Fruit fly (Drosophila melanogaster) whole organism, pupa: ENCODE measurements around the gene CG42613.

Experiments
- CG10348 ChIP-seq: fragments of 200-800 bp; sonication (Bioruptor generic); IDR thresholded peaks from 2 replicates; pipeline ENCODE4 v1.3.6; 2022; ENCODE audit warnings: missing biosample characterization, missing genetic modification characterization
- CG12605 ChIP-seq: fragments of 200-800 bp; sonication (Bioruptor generic); IDR thresholded peaks from 2 replicates; pipeline ENCODE4 v1.3.6; 2022; ENCODE audit warnings: missing biosample characterization, missing genetic modification characterization
- CG13204 ChIP-seq: fragments of 200-800 bp; sonication (Bioruptor generic); optimal IDR thresholded peaks from 2 replicates; lab custom pipeline; 2018; ENCODE audit warnings: missing biosample characterization, mild to moderate bottlenecking, missing genetic modification characterization, moderate library complexity
- CG14655 ChIP-seq: fragments of 200-800 bp; sonication (Bioruptor generic); optimal IDR thresholded peaks from 3 replicates; lab custom pipeline; 2017; ENCODE audit warnings: mild to moderate bottlenecking, missing biosample characterization, missing genetic modification reagents, missing genetic modification characterization
- CG15710 ChIP-seq: fragments of 200-800 bp; sonication (Bioruptor generic); optimal IDR thresholded peaks from 2 replicates; lab custom pipeline; 2018; ENCODE audit warnings: missing biosample characterization, mild to moderate bottlenecking, missing genetic modification characterization, moderate library complexity
- CG17806 ChIP-seq: fragments of 200-800 bp; sonication (Bioruptor generic); optimal IDR thresholded peaks from 2 replicates; lab custom pipeline; 2018; ENCODE audit warnings: missing biosample characterization, mild to moderate bottlenecking, missing genetic modification characterization, moderate library complexity
- CG32121 ChIP-seq: fragments of 200-800 bp; sonication (Bioruptor generic); IDR thresholded peaks from 2 replicates; pipeline ENCODE4 v1.3.6; 2022; ENCODE audit warnings: missing biosample characterization, missing genetic modification characterization
- CG34367 ChIP-seq: fragments of 200-800 bp; sonication (Bioruptor generic); optimal IDR thresholded peaks from 2 replicates; lab custom pipeline; 2018; ENCODE audit warnings: missing biosample characterization, mild to moderate bottlenecking, missing genetic modification characterization
- CG4496 ChIP-seq: fragments of 200-800 bp; sonication (Bioruptor generic); IDR thresholded peaks from 3 replicates; pipeline ENCODE4 v1.3.6; 2022; ENCODE audit warnings: missing biosample characterization, missing genetic modification characterization
- CG8159 ChIP-seq: fragments of 200-800 bp; sonication (Bioruptor generic); optimal IDR thresholded peaks from 3 replicates; lab custom pipeline; 2018; ENCODE audit warnings: missing biosample characterization, mild to moderate bottlenecking, missing genetic modification characterization, moderate library complexity
- CG8301 ChIP-seq: fragments of 200-800 bp; sonication (Bioruptor generic); optimal IDR thresholded peaks from 2 replicates; lab custom pipeline; 2018; ENCODE audit warnings: missing biosample characterization, mild to moderate bottlenecking, missing genetic modification characterization
- CG9948 ChIP-seq: fragments of 200-800 bp; sonication (Bioruptor generic); optimal IDR thresholded peaks from 2 replicates; lab custom pipeline; 2018; ENCODE audit warnings: missing biosample characterization, mild to moderate bottlenecking, missing genetic modification characterization, moderate library complexity
- D1 ChIP-seq: fragments of 200-800 bp; sonication (Bioruptor generic); optimal IDR thresholded peaks from 2 replicates; lab custom pipeline; 2018; ENCODE audit warnings: missing biosample characterization, mild to moderate bottlenecking, missing genetic modification characterization, moderate library complexity
- EcR ChIP-seq: fragments of 200-800 bp; sonication (Bioruptor generic); optimal IDR thresholded peaks from 3 replicates; lab custom pipeline; 2019; ENCODE audit warnings: missing biosample characterization, missing genetic modification characterization, mild to moderate bottlenecking, moderate library complexity, missing genetic modification reagents
- Ets98B ChIP-seq: fragments of 200-800 bp; sonication (Bioruptor generic); IDR thresholded peaks from 2 replicates; pipeline ENCODE4 v1.3.6; 2022; ENCODE audit warnings: missing biosample characterization, missing genetic modification characterization
- Pif1A ChIP-seq: fragments of 200-800 bp; sonication (Bioruptor generic); optimal IDR thresholded peaks from 3 replicates; lab custom pipeline; 2016; ENCODE audit warnings: missing biosample characterization, missing genetic modification characterization
- Pif1B ChIP-seq: fragments of 200-800 bp; sonication (Bioruptor generic); optimal IDR thresholded peaks from 3 replicates; lab custom pipeline; 2016; ENCODE audit warnings: missing biosample characterization, missing genetic modification characterization
- Snoo ChIP-seq: fragments of 200-800 bp; sonication (Bioruptor generic); optimal IDR thresholded peaks from 3 replicates; lab custom pipeline; 2017; ENCODE audit warnings: missing biosample characterization, mild to moderate bottlenecking, missing genetic modification characterization, inconsistent platforms
- fd96Ca ChIP-seq: fragments of 200-800 bp; sonication (Bioruptor generic); IDR thresholded peaks from 3 replicates; pipeline ENCODE4 v1.3.6; 2022; ENCODE audit warnings: missing biosample characterization, missing genetic modification characterization
- gl ChIP-seq: fragments of 200-800 bp; sonication (Bioruptor generic); optimal IDR thresholded peaks from 2 replicates; lab custom pipeline; 2018; ENCODE audit warnings: missing biosample characterization, mild to moderate bottlenecking, missing genetic modification characterization
- rn ChIP-seq: fragments of 200-800 bp; sonication (Bioruptor generic); IDR thresholded peaks from 2 replicates; pipeline ENCODE4 v1.3.6; 2022; ENCODE audit warnings: missing biosample characterization, missing genetic modification characterization

CG42613 gene

DNA sequence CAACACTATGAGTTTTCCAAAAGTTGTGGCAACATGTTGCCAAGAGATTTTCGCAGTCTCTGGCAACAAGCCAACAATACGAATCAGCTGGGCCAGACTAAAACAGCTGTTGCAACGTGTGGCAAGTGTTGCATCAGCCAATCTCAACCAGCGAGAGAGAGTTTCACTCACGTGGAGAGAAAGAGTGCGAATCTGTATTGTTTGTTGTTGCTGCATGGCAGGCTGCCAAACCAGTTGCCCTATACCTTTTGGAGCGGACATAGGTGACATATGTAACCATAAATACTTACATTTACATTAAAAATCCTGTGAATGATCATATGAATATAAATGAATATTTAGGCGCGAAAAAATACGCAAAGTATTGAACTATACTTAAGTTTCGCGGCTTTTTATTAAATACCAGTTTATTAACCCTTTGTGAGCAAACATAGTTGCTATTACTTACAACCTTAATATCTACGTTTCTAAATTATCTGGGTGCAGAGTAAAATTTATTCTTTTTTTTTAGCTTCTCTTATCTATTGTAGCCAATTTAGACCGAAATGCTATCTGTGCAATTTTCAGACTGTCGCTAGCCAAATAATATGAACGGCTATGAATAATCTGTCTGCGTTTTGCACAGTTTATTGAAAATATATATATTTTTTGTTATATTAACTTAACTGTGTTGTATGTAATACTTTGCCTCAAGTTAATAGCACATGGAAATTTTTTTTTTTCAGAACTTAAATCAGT, 15.0 kb upstream of the CG42613 start:
- TF ChIP-seq EcR (GFP tag; lab: Kevin White, UChicago) (peak; percentile 22), gl (tag; lab: Kevin White, UChicago) (no peak), CG8301 (peak; percentile 47), CG4496 (GFP tag; lab: Robert Waterston, UW) (peak; percentile 78), CG14655 (GFP tag; lab: Kevin White, UChicago) (peak; percentile 64), CG34367 (tag; lab: Kevin White, UChicago) (peak; percentile 49), CG8159 (peak; percentile 58), CG15710 (tag; lab: Kevin White, UChicago) (peak; percentile 54), CG12605 (GFP tag; lab: Robert Waterston, UW) (peak; percentile 75), CG32121 (GFP tag; lab: Robert Waterston, UW) (peak; percentile 60), Pif1A (GFP tag; lab: Kevin White, UChicago) (peak; percentile 71), fd96Ca (GFP tag; lab: Robert Waterston, UW) (0 out of 3 replicates have a peak, but pooled peaks have one; percentile 34), CG10348 (GFP tag; lab: Robert Waterston, UW) (no peak), CG13204 (GFP tag; lab: Kevin White, UChicago) (peak; percentile 24), D1 (tag; lab: Kevin White, UChicago) (no peak), rn (GFP tag; lab: Robert Waterston, UW) (0 out of 2 replicates have a peak, but pooled peaks have one; percentile 40), CG9948 (tag; lab: Kevin White, UChicago) (peak; percentile 20), CG17806 (peak; percentile 39), Pif1B (peak; percentile 3), Snoo (peak; percentile 62), Ets98B (peak; percentile 67)

DNA sequence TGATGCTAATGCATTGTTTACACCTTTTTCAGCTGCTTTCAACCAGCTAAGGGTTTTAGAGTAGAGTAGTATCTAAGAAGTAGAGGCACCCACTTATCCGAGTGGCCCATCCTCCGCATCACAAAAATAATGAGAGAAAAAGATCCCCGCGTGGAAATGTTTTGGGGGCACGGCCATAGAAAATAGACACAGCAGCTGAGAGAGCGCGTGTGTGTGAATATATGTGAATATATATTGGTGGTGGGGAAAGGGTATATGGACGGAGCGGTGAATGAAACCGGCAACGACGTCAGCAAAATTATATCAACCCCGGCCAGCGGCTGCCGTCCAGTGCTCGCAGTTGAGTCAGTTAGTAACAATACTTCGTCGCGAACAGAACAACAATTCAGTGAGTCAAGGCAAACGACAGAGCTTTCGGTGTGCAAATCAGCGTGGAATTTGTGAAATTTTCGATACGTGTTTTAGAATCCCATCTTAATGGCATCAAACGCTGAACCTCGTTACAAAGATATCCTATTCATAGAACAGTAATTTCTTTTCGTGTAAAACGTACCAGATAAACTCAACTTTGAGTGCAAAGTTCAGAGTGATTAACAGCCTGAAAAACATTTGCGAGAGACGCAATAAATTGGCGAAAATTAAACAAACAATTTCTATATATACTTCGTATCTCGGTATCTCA, 14.3 kb upstream of the CG42613 start, which contains the start of gene Xrp1:
Gene Xrp1, plus strand, starts transcription at position 375 of the 682 bp plus-strand sequence.
- TF ChIP-seq CG8159, result no peak
- peak; percentile 67; the same call in 1 of the 2 replicates for TF ChIP-seq CG32121 (GFP tag; lab: Robert Waterston, UW)
- peak; percentile 54 for TF ChIP-seq EcR (GFP tag; lab: Kevin White, UChicago)
- TF ChIP-seq Ets98B, result peak; percentile 49
- TF ChIP-seq fd96Ca (GFP tag; lab: Robert Waterston, UW), result peak; percentile 54; the same call in 1 of the 3 replicates
- TF ChIP-seq CG8301, result no peak
- TF ChIP-seq CG10348 (GFP tag; lab: Robert Waterston, UW), result 0 out of 2 replicates have a peak, but pooled peaks have one; percentile 37
- no peak for TF ChIP-seq gl (tag; lab: Kevin White, UChicago)
- TF ChIP-seq CG13204 (GFP tag; lab: Kevin White, UChicago), result peak; percentile 32
- TF ChIP-seq CG12605 (GFP tag; lab: Robert Waterston, UW), result peak; percentile 48
- TF ChIP-seq CG4496 (GFP tag; lab: Robert Waterston, UW), result peak; percentile 62; the same call in 1 of the 3 replicates

DNA sequence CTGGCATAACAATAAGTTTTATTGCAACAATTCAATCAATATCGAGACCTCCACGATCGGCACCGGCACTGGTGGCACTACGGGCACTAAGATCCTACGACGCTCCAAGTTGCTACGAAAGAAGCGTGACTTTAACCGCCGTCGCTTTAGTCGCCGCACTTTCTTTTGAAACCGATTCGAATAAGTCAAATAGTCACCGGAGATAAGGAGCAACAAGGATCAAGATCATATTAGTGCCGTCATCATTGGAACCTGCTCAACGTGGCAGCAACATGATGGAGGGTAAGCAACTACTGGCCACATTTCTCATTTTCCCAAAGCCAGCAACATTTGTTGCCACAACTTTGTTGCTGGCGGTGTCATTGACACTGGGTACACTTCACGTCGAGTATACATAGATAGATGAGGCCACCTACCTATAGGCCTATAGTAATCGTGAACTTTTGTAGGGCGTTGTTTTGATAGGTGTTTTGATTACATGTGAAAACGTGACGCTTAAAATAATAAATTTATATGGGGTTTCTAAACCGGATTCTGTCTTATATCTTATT, 13.3 kb upstream of the CG42613 start:
- TF ChIP-seq EcR (GFP tag; lab: Kevin White, UChicago) (peak; percentile 40), CG17806 (no peak)

DNA sequence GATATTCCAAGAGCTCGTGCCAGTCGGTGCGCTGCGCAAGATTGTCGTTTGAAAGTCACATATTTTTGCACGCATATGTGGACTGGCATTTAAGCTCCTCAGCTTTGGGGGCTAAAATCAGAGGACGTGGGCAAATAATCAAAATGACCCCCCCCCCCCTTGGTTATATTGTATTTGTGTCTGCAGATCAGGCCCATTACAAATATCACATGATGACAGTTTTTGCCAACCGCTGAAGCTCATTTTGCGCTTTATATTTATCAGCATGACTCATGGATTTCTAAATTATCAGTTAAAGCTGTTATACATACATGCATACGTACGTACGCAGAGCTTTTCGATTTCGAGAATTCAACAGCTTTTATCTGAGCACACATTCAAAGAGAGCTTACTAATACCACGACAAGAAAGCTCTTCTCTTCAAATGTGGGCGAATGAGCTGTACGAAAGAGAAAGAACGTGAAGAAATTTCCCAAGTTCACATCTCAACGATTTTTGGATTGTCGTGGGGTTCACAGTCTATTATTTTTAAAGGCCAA, 12.2 kb upstream of the CG42613 start:
- TF ChIP-seq EcR (GFP tag; lab: Kevin White, UChicago) (peak; percentile 37), CG32121 (GFP tag; lab: Robert Waterston, UW) (peak; percentile 25; the same call in 1 of the 2 replicates), Ets98B (no peak), CG12605 (GFP tag; lab: Robert Waterston, UW) (peak; percentile 48)

DNA sequence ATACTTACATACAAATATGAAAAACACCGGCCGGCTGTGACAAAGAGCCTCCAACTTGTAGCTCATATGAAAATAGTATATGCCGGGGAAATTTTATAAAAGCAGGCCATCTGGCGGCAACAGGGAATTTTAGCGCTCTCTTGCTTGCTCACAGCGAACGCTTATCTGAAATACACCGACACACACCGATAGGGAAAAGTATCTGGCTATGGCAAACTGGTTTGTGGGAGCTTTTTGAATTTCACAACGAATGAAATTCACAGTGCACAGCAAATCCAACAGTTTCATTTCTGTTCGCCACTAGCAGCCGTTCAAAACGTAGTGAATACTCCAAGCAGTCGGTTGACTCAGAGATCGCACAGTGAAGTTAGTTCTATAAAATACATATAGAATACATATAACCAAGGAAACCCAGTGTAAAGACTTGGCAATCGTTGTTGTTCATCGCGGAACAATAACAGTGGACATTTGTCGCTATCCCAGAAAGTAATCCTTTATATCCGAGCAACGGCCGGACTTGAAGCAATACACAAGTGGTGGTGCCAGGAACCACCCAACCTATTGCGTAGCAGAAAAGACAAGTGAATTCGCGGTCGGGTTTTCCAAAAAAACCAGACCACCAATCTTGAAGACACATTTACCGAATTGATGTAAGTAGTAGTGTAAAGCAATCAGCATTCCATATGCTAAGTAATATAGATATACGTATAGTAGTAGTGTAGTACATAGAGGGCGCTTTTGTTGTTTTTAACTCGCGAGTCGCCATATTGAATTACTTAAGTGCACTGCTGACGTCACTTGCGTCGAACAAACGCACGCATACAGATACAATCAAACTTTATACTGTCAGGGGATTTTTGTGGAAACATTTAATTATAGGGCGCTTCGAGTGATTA, 10.8 kb upstream of the CG42613 start:
- TF ChIP-seq Ets98B, result peak; percentile 59; the same call in 1 of the 2 replicates
- no peak for TF ChIP-seq CG9948 (tag; lab: Kevin White, UChicago)
- TF ChIP-seq CG10348 (GFP tag; lab: Robert Waterston, UW), result no peak
- TF ChIP-seq CG15710 (tag; lab: Kevin White, UChicago), result no peak
- no peak for TF ChIP-seq CG32121 (GFP tag; lab: Robert Waterston, UW)
- TF ChIP-seq Pif1A (GFP tag; lab: Kevin White, UChicago), result peak; percentile 13
- TF ChIP-seq CG14655 (GFP tag; lab: Kevin White, UChicago), result no peak
- TF ChIP-seq Snoo, result peak; percentile 17
- TF ChIP-seq CG12605 (GFP tag; lab: Robert Waterston, UW), result peak; percentile 74
- TF ChIP-seq Pif1B, result peak; percentile 35
- no peak for TF ChIP-seq CG34367 (tag; lab: Kevin White, UChicago)
- peak; percentile 5; the same call in 1 of the 3 replicates for TF ChIP-seq CG4496 (GFP tag; lab: Robert Waterston, UW)
- peak; percentile 18 for TF ChIP-seq EcR (GFP tag; lab: Kevin White, UChicago)
- TF ChIP-seq, all 21 proteins: peak for 7
